Worm (Caenorhabditis elegans) whole organism, L3 larva: ENCODE measurements around the gene F14H12.6.

Source experiments
- R02D3.7 ChIP-seq: fragments of 150-350 bp; optimal IDR thresholded peaks from 2 replicates; lab custom pipeline; 2014; ENCODE audit warnings: missing biosample characterization, missing genetic modification characterization
- ZK546.5 ChIP-seq: sonication (generic microtip); optimal IDR thresholded peaks from 2 replicates; lab custom pipeline; 2017; ENCODE audit warnings: missing biosample characterization, missing genetic modification characterization
- aly-2 ChIP-seq: fragments of 150-350 bp; optimal IDR thresholded peaks from 2 replicates; lab custom pipeline; 2014; ENCODE audit warnings: missing biosample characterization, missing genetic modification characterization
- ama-1 ChIP-seq: fragments of 150-350 bp; optimal IDR thresholded peaks from 2 replicates; lab custom pipeline; 2018
- ceh-16 ChIP-seq: sonication (generic microtip); optimal IDR thresholded peaks from 2 replicates; lab custom pipeline; 2017; ENCODE audit warnings: missing biosample characterization, missing genetic modification characterization
- ceh-28 ChIP-seq: fragments of 150-350 bp; optimal IDR thresholded peaks from 2 replicates; lab custom pipeline; 2014; ENCODE audit warnings: missing biosample characterization, missing genetic modification reagents, missing genetic modification characterization
- ceh-82 ChIP-seq: fragments of 150-350 bp; optimal IDR thresholded peaks from 2 replicates; lab custom pipeline; 2014; ENCODE audit warnings: missing biosample characterization, missing genetic modification characterization
- ceh-9 ChIP-seq: sonication (generic microtip); optimal IDR thresholded peaks from 2 replicates; lab custom pipeline; 2018; ENCODE audit warnings: missing biosample characterization, missing genetic modification characterization
- daf-12 ChIP-seq: fragments of 150-350 bp; optimal IDR thresholded peaks from 2 replicates; lab custom pipeline; 2014; ENCODE audit warnings: missing biosample characterization, missing genetic modification reagents, missing genetic modification characterization
- egl-27 ChIP-seq: sonication (generic microtip); optimal IDR thresholded peaks from 4 replicates; lab custom pipeline; 2017; ENCODE audit warnings: missing biosample characterization, missing genetic modification reagents, missing genetic modification characterization
- egl-5 ChIP-seq: fragments of 150-350 bp; optimal IDR thresholded peaks from 2 replicates; lab custom pipeline; 2017; ENCODE audit warnings: missing biosample characterization, missing genetic modification reagents, missing genetic modification characterization, inconsistent platforms
- elt-1 ChIP-seq: fragments of 150-350 bp; optimal IDR thresholded peaks from 2 replicates; lab custom pipeline; 2014; ENCODE audit warnings: missing biosample characterization, missing genetic modification characterization
- elt-2 ChIP-seq: sonication (generic microtip); optimal IDR thresholded peaks from 2 replicates; lab custom pipeline; 2016; ENCODE audit warnings: missing genetic modification reagents, mild to moderate bottlenecking, missing genetic modification characterization, missing compliant biosample characterization
- elt-3 ChIP-seq, 3 experiments: fragments of 150-350 bp in 1 of 3; sonication (generic microtip) in 2 of 3; optimal IDR thresholded peaks; 2 replicates in 2 of 3; 4 replicates in 1 of 3; lab custom pipeline; 2014 to 2017; ENCODE audit warnings: missing biosample characterization in 3 of 3, missing genetic modification characterization in 3 of 3
- eor-1 ChIP-seq, 2 experiments: fragments of 150-350 bp; optimal IDR thresholded peaks; 2 replicates each; lab custom pipeline; 2014 to 2018; ENCODE audit warnings: missing biosample characterization in 2 of 2, missing genetic modification characterization in 2 of 2
- fkh-10 ChIP-seq: sonication (generic microtip); optimal IDR thresholded peaks from 2 replicates; lab custom pipeline; 2017; ENCODE audit warnings: missing biosample characterization, missing genetic modification reagents, missing genetic modification characterization
- fkh-2 ChIP-seq: fragments of 150-350 bp; optimal IDR thresholded peaks from 2 replicates; lab custom pipeline; 2014; ENCODE audit warnings: missing biosample characterization, missing genetic modification reagents, missing genetic modification characterization
- fos-1 ChIP-seq: fragments of 150-350 bp; optimal IDR thresholded peaks from 2 replicates; lab custom pipeline; 2014; ENCODE audit warnings: missing biosample characterization, missing genetic modification characterization
- hmg-11 ChIP-seq: sonication (generic microtip); optimal IDR thresholded peaks from 2 replicates; lab custom pipeline; 2016; ENCODE audit warnings: missing genetic modification characterization, missing compliant biosample characterization
- jun-1 ChIP-seq: fragments of 150-350 bp; optimal IDR thresholded peaks from 2 replicates; lab custom pipeline; 2014; ENCODE audit warnings: missing biosample characterization, missing genetic modification reagents, missing genetic modification characterization
- lin-15B ChIP-seq: fragments of 150-350 bp; optimal IDR thresholded peaks from 2 replicates; lab custom pipeline; 2014; ENCODE audit warnings: missing biosample characterization, missing genetic modification characterization
- lin-39 ChIP-seq: fragments of 150-350 bp; optimal IDR thresholded peaks from 2 replicates; lab custom pipeline; 2018; ENCODE audit warnings: missing biosample characterization, missing genetic modification reagents, missing genetic modification characterization
- lsy-12 ChIP-seq: sonication (generic microtip); optimal IDR thresholded peaks from 2 replicates; lab custom pipeline; 2016; ENCODE audit warnings: mild to moderate bottlenecking, missing genetic modification characterization, missing compliant biosample characterization
- mdl-1 ChIP-seq: fragments of 150-350 bp; optimal IDR thresholded peaks from 2 replicates; lab custom pipeline; 2014; ENCODE audit warnings: missing biosample characterization, missing genetic modification characterization
- mml-1 ChIP-seq: fragments of 150-350 bp; sonication (generic microtip); optimal IDR thresholded peaks from 3 replicates; lab custom pipeline; 2014; ENCODE audit warnings: missing biosample characterization, missing genetic modification characterization
- nfya-1 ChIP-seq: sonication (generic microtip); optimal IDR thresholded peaks from 2 replicates; lab custom pipeline; 2017; ENCODE audit warnings: missing genetic modification characterization, mild to moderate bottlenecking, missing compliant biosample characterization, antibody characterized with exemption, moderate library complexity; ENCODE audit not compliant: insufficient read depth
- nhr-11 ChIP-seq: fragments of 150-350 bp; optimal IDR thresholded peaks from 2 replicates; lab custom pipeline; 2014; ENCODE audit warnings: missing biosample characterization, missing genetic modification characterization
- nhr-12 ChIP-seq: fragments of 150-350 bp; optimal IDR thresholded peaks from 2 replicates; lab custom pipeline; 2014; ENCODE audit warnings: missing biosample characterization, missing genetic modification characterization
- nhr-23 ChIP-seq: fragments of 150-350 bp; optimal IDR thresholded peaks from 2 replicates; lab custom pipeline; 2014; ENCODE audit warnings: missing biosample characterization, missing genetic modification reagents, missing genetic modification characterization
- nhr-237 ChIP-seq: fragments of 150-350 bp; optimal IDR thresholded peaks from 2 replicates; lab custom pipeline; 2014; ENCODE audit warnings: missing biosample characterization, missing genetic modification characterization
- nhr-25 ChIP-seq: sonication (generic microtip); optimal IDR thresholded peaks from 2 replicates; lab custom pipeline; 2017; ENCODE audit warnings: missing biosample characterization, missing genetic modification characterization
- nhr-28 ChIP-seq: fragments of 150-350 bp; optimal IDR thresholded peaks from 2 replicates; lab custom pipeline; 2014; ENCODE audit warnings: missing biosample characterization, missing genetic modification characterization
- nhr-43 ChIP-seq: sonication (generic microtip); optimal IDR thresholded peaks from 2 replicates; lab custom pipeline; 2016; ENCODE audit warnings: mild to moderate bottlenecking, missing genetic modification characterization, missing compliant biosample characterization; ENCODE audit not compliant: poor library complexity, severe bottlenecking
- nhr-67 ChIP-seq: fragments of 150-350 bp; optimal IDR thresholded peaks from 2 replicates; lab custom pipeline; 2014; ENCODE audit warnings: missing biosample characterization, missing genetic modification characterization
- nhr-76 ChIP-seq: fragments of 150-350 bp; sonication (generic microtip); optimal IDR thresholded peaks from 5 replicates; lab custom pipeline; 2014; ENCODE audit warnings: missing biosample characterization, missing genetic modification characterization
- nhr-77 ChIP-seq: fragments of 150-350 bp; optimal IDR thresholded peaks from 2 replicates; lab custom pipeline; 2014; ENCODE audit warnings: missing biosample characterization, missing genetic modification characterization
- pha-4 ChIP-seq: fragments of 150-350 bp; optimal IDR thresholded peaks from 2 replicates; lab custom pipeline; 2014; ENCODE audit warnings: missing biosample characterization, missing genetic modification reagents, missing genetic modification characterization
- pqm-1 ChIP-seq: fragments of 150-350 bp; optimal IDR thresholded peaks from 2 replicates; lab custom pipeline; 2017; ENCODE audit warnings: missing biosample characterization, missing genetic modification characterization, inconsistent platforms
- sea-2 ChIP-seq: fragments of 150-350 bp; sonication (generic microtip); optimal IDR thresholded peaks from 4 replicates; lab custom pipeline; 2014; ENCODE audit warnings: missing biosample characterization, missing genetic modification reagents, missing genetic modification characterization
- skn-1 ChIP-seq: fragments of 150-350 bp; optimal IDR thresholded peaks from 2 replicates; lab custom pipeline; 2014; ENCODE audit warnings: missing biosample characterization, missing genetic modification characterization
- snpc-4 ChIP-seq: fragments of 150-350 bp; optimal IDR thresholded peaks from 2 replicates; lab custom pipeline; 2014; ENCODE audit warnings: missing biosample characterization, missing genetic modification characterization
- tbx-2 ChIP-seq: sonication (generic microtip); optimal IDR thresholded peaks from 2 replicates; lab custom pipeline; 2016; ENCODE audit warnings: mild to moderate bottlenecking, missing genetic modification characterization, missing compliant biosample characterization
- unc-39 ChIP-seq: sonication (generic microtip); optimal IDR thresholded peaks from 4 replicates; lab custom pipeline; 2017; ENCODE audit warnings: missing biosample characterization, missing genetic modification characterization
- unc-62 ChIP-seq: fragments of 150-350 bp; sonication (generic microtip); optimal IDR thresholded peaks from 4 replicates; lab custom pipeline; 2014; ENCODE audit warnings: missing biosample characterization, missing genetic modification reagents, missing genetic modification characterization
- zag-1 ChIP-seq: fragments of 150-350 bp; optimal IDR thresholded peaks from 2 replicates; lab custom pipeline; 2014; ENCODE audit warnings: missing biosample characterization, missing genetic modification characterization
- ztf-11 ChIP-seq: fragments of 150-350 bp; optimal IDR thresholded peaks from 2 replicates; lab custom pipeline; 2014; ENCODE audit warnings: missing biosample characterization, missing genetic modification characterization
- ztf-4 ChIP-seq: fragments of 150-350 bp; optimal IDR thresholded peaks from 2 replicates; lab custom pipeline; 2014; ENCODE audit warnings: missing biosample characterization, missing genetic modification characterization

The F14H12.6 gene

DNA sequence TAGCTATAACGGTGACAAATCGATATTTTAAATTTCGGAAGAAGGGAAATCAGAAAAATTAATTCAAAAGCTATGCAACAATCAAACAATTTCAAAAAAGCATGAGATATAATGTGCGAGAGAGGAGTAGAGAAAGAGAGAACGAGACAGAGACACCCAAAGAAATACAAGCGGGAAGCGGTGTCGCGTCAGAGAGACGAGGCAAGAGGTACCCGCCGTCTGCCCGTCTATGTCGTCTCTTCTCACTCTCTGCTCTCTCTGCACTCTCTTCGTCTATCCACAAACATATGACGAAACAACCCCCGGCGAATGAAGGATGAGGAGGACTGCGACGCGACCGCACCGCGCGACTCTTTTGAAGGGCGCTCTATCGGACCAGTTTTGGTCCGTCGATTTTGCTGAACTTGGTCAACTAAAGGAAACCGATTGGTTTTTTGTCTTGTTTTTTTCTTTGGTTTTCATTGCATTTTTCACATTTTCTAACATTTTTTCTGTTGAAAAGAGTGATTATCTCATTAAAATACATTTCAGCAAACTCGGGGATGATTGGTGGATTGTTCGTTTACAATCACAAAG is 31.6 kb upstream of the F14H12.6 start, which contains the start of gene dpy-23:
dpy-23 (plus strand) TSS at position 526 of the 576 bp plus-strand sequence.
- peak; percentile 98 for TF ChIP-seq nhr-25
- TF ChIP-seq ama-1 = peak; percentile 22
- no peak for TF ChIP-seq nhr-28 (tag; lab: Kevin White, UChicago)
- no peak for TF ChIP-seq ztf-11
- TF ChIP-seq fkh-2 (tag; lab: Kevin White, UChicago) = no peak
- no peak for TF ChIP-seq unc-39 (tag; lab: Kevin White, UChicago)
- TF ChIP-seq nhr-12 = no peak
- no peak for TF ChIP-seq daf-12 (tag; lab: Kevin White, UChicago)
- peak; percentile 37 for TF ChIP-seq nhr-67
- TF ChIP-seq nhr-43 (tag; lab: Kevin White, UChicago) = peak; percentile 93
- peak; percentile 61 for TF ChIP-seq nhr-76
- TF ChIP-seq ceh-28 = peak; percentile 86
- peak; percentile 69 for TF ChIP-seq ceh-82 (tag; lab: Kevin White, UChicago)
- no peak for TF ChIP-seq ceh-9 (tag; lab: Kevin White, UChicago)
- peak; percentile 96 for TF ChIP-seq jun-1 (tag; lab: Kevin White, UChicago)
- peak; percentile 50 for TF ChIP-seq pqm-1
- TF ChIP-seq aly-2 (tag; lab: Kevin White, UChicago) = no peak
- TF ChIP-seq lsy-12 (tag; lab: Kevin White, UChicago) = peak; percentile 75
- TF ChIP-seq nfya-1 (tag; lab: Kevin White, UChicago) = peak; percentile 98
- TF ChIP-seq ZK546.5 (tag; lab: Kevin White, UChicago) = no peak
- TF ChIP-seq egl-27 (tag; lab: Kevin White, UChicago) = peak; percentile 59
- peak; percentile 79 for TF ChIP-seq mdl-1 (tag; lab: Kevin White, UChicago)
- no peak for TF ChIP-seq nhr-237
- peak; percentile 72 for TF ChIP-seq R02D3.7 (tag; lab: Kevin White, UChicago)
- no peak for TF ChIP-seq mml-1 (tag; lab: Kevin White, UChicago)
- peak; percentile 81 for TF ChIP-seq elt-2 (tag; lab: Kevin White, UChicago)
- TF ChIP-seq nhr-77 (tag; lab: Kevin White, UChicago) = peak; percentile 55
- TF ChIP-seq elt-1 = peak; percentile 76
- peak; percentile 85 for TF ChIP-seq unc-62 (GFP tag; lab: Kevin White, UChicago)
- TF ChIP-seq elt-3 (tag; optimal IDR thresholded peaks at IDR 0.05; lab: Kevin White, UChicago) = peak in 1 of 3 experiments; percentile 71
- TF ChIP-seq ceh-16 (tag; lab: Kevin White, UChicago) = no peak
- peak; percentile 92 for TF ChIP-seq skn-1 (tag; lab: Kevin White, UChicago)
- peak; percentile 77 for TF ChIP-seq lin-15B (tag; lab: Kevin White, UChicago)
- TF ChIP-seq fos-1 (tag; lab: Kevin White, UChicago) = peak; percentile 73
- TF ChIP-seq snpc-4 = peak; percentile 66
- TF ChIP-seq nhr-23 (tag; lab: Kevin White, UChicago) = peak; percentile 90
- TF ChIP-seq fkh-10 = peak; percentile 89
- no peak for TF ChIP-seq egl-5 (tag; lab: Kevin White, UChicago)
- TF ChIP-seq eor-1 (tag; optimal IDR thresholded peaks at IDR 0.05; lab: Kevin White, UChicago) = no peak
- TF ChIP-seq tbx-2 = peak; percentile 85
- TF ChIP-seq sea-2 (GFP tag; lab: Kevin White, UChicago) = no peak
- peak; percentile 89 for TF ChIP-seq nhr-11 (tag; lab: Kevin White, UChicago)
- TF ChIP-seq lin-39 (tag; lab: Kevin White, UChicago) = peak; percentile 98
- TF ChIP-seq zag-1 = peak; percentile 72
- TF ChIP-seq ztf-4 (tag; lab: Kevin White, UChicago) = peak; percentile 61
- TF ChIP-seq hmg-11 (tag; lab: Kevin White, UChicago) = peak; percentile 98
- TF ChIP-seq pha-4 = peak; percentile 97
- TF ChIP-seq, all 47 proteins: peak for 32
